Worm (Caenorhabditis elegans) whole organism, young adult: ENCODE results near the gene C47E8.4.

Experiments
- F57C9.4 ChIP-seq: sonication (generic microtip); optimal IDR thresholded peaks from 2 replicates; lab custom pipeline; 2017; ENCODE audit warnings: mild to moderate bottlenecking, missing genetic modification characterization, missing compliant biosample characterization
- K11D2.4 ChIP-seq: fragments of 200-800 bp; sonication (Bioruptor generic); IDR thresholded peaks from 2 replicates; pipeline ENCODE4 v1.3.6; 2022; ENCODE audit warnings: missing genetic modification reagents, missing genetic modification characterization, missing compliant biosample characterization
- K12H6.12 ChIP-seq: fragments of 200-800 bp; sonication (Bioruptor generic); optimal IDR thresholded peaks from 2 replicates; lab custom pipeline; 2018; ENCODE audit warnings: mild to moderate bottlenecking, missing genetic modification characterization, missing compliant biosample characterization
- ama-1 ChIP-seq, 3 experiments: fragments of 150-350 bp in 1 of 3; sonication (generic microtip) in 2 of 3; optimal IDR thresholded peaks; 2 replicates each; lab custom pipeline; 2014 to 2018; ENCODE audit warnings: missing biosample characterization in 2 of 3, missing genetic modification characterization in 2 of 3, missing genetic modification reagents in 2 of 3
- him-1 ChIP-seq: sonication (generic microtip); optimal IDR thresholded peaks from 2 replicates; lab custom pipeline; 2016; ENCODE audit warnings: missing genotype, missing genetic modification reagents, missing genetic modification characterization, missing compliant biosample characterization
- hmg-1.2 ChIP-seq: fragments of 200-800 bp; sonication (Bioruptor generic); IDR thresholded peaks from 2 replicates; pipeline ENCODE4 v1.3.6; 2022; ENCODE audit warnings: missing genetic modification reagents, missing genetic modification characterization, missing compliant biosample characterization
- lin-35 ChIP-seq, 3 experiments: fragments of 150-350 bp in 2 of 3; sonication (generic microtip) in 1 of 3; optimal IDR thresholded peaks; 2 replicates each; lab custom pipeline; 2014 to 2018; ENCODE audit warnings: missing biosample characterization in 3 of 3, missing genetic modification characterization in 3 of 3, missing genetic modification reagents in 3 of 3
- rcor-1 ChIP-seq: fragments of 200-800 bp; sonication (Bioruptor generic); IDR thresholded peaks from 2 replicates; pipeline ENCODE4 v1.3.6; 2022; ENCODE audit warnings: missing genetic modification reagents, missing genetic modification characterization, missing compliant biosample characterization
- somi-1 ChIP-seq: fragments of 200-800 bp; sonication (Bioruptor generic); optimal IDR thresholded peaks from 2 replicates; lab custom pipeline; 2018; ENCODE audit warnings: mild to moderate bottlenecking, missing genetic modification characterization, missing compliant biosample characterization
- unc-130 ChIP-seq: sonication (generic microtip); optimal IDR thresholded peaks from 2 replicates; lab custom pipeline; 2016; ENCODE audit warnings: missing genetic modification reagents, missing genetic modification characterization, missing compliant biosample characterization
- unc-62 ChIP-seq: fragments of 150-350 bp; optimal IDR thresholded peaks from 2 replicates; lab custom pipeline; 2014; ENCODE audit warnings: missing biosample characterization, missing genetic modification reagents, missing genetic modification characterization
- ztf-3 ChIP-seq: fragments of 200-800 bp; sonication (Bioruptor generic); optimal IDR thresholded peaks from 2 replicates; lab custom pipeline; 2018; ENCODE audit warnings: mild to moderate bottlenecking, missing genetic modification characterization, missing compliant biosample characterization

- TF ChIP-seq K12H6.12 (tag; lab: Kevin White, UChicago) (no peak), K11D2.4 (no peak), ama-1 (optimal IDR thresholded peaks at IDR 0.05; lab: Kevin White, UChicago) (no peak), ama-1 (GFP tag; optimal IDR thresholded peaks at IDR 0.05; lab: Kevin White, UChicago) (no peak), hmg-1.2 (GFP tag; lab: Robert Waterston, UW) (no peak), unc-130 (no peak), rcor-1 (no peak), unc-62 (GFP tag; lab: Kevin White, UChicago) (no peak), F57C9.4 (tag; lab: Kevin White, UChicago) (no peak), lin-35 (GFP tag; optimal IDR thresholded peaks at IDR 0.05; lab: Kevin White, UChicago) (no peak), somi-1 (GFP tag; lab: Kevin White, UChicago) (no peak), ztf-3 (GFP tag; lab: Kevin White, UChicago) (no peak), him-1 (tag; lab: Kevin White, UChicago) (no peak)
Measured at ce11 chrV:14683926-14684325, 1.4 kb downstream of the C47E8.4 start.
